Fruit fly (Drosophila melanogaster): Measurements from ENCODE around the gene CG15535.

CG15535 gene

dm6 chr3R:30450224-30450623 lies 26.5 kb upstream of the CG15535 start:
- TF ChIP-seq CTCF (optimal IDR thresholded peaks at IDR 0.05) (no peak), CG8478 (optimal IDR thresholded peaks at IDR 0.05) (no peak)

- TF ChIP-seq CG8478 (optimal IDR thresholded peaks at IDR 0.05) (no peak), CTCF (optimal IDR thresholded peaks at IDR 0.05) (no peak)
Observed at dm6 chr3R:30449446-30449845, 25.7 kb upstream of the CG15535 start.

- TF ChIP-seq CG8478 (optimal IDR thresholded peaks at IDR 0.05), result no peak
- no peak for TF ChIP-seq CTCF (optimal IDR thresholded peaks at IDR 0.05)
Observed at dm6 chr3R:30444946-30445345, 21.2 kb upstream of the CG15535 start, which contains the start of gene Osi23. Gene Osi23, minus strand, starts transcription at chr3R:30445046.

dm6 chr3R:30443549-30444133 lies 19.9 kb upstream of the CG15535 start, which contains the start of gene CG15537:
Gene CG15537, minus strand, starts transcription at chr3R:30443599.
- TF ChIP-seq CG8478 (optimal IDR thresholded peaks at IDR 0.05) (no peak), CTCF (optimal IDR thresholded peaks at IDR 0.05) (no peak)

- TF ChIP-seq CG8478 (optimal IDR thresholded peaks at IDR 0.05) (no peak), CTCF (optimal IDR thresholded peaks at IDR 0.05) (no peak)
Observed at dm6 chr3R:30431258-30432114, 7.8 kb upstream of the CG15535 start, which contains the start of gene CG15534. Gene CG15534, plus strand, starts transcription at chr3R:30432064.

- no peak for TF ChIP-seq CTCF (optimal IDR thresholded peaks at IDR 0.05)
- TF ChIP-seq CG8478 (optimal IDR thresholded peaks at IDR 0.05), result no peak
Observed at dm6 chr3R:30428459-30428858, 4.7 kb upstream of the CG15535 start, which contains the start of gene CG15533. Gene CG15533, plus strand, starts transcription at chr3R:30428820.

- TF ChIP-seq CG8478 (optimal IDR thresholded peaks at IDR 0.05) (no peak), CTCF (optimal IDR thresholded peaks at IDR 0.05) (peak; percentile 1 to 44)
Observed at dm6 chr3R:30427805-30428359, 4.2 kb upstream of the CG15535 start, which contains the start of gene CG2218. Gene CG2218, minus strand, starts transcription at chr3R:30428276.

dm6 chr3R:30426626-30427025 lies 2.9 kb upstream of the CG15535 start:
- TF ChIP-seq CTCF (optimal IDR thresholded peaks at IDR 0.05) (no peak), CG8478 (optimal IDR thresholded peaks at IDR 0.05) (no peak)

- TF ChIP-seq CTCF (optimal IDR thresholded peaks at IDR 0.05) (no peak), CG8478 (optimal IDR thresholded peaks at IDR 0.05) (no peak)
Observed at dm6 chr3R:30425622-30426021, 1.9 kb upstream of the CG15535 start.

dm6 chr3R:30424993-30425392 lies 1.3 kb upstream of the CG15535 start, which contains the start of gene CG15536:
Gene CG15536, minus strand, starts transcription at chr3R:30425162.
- TF ChIP-seq CG8478 (optimal IDR thresholded peaks at IDR 0.05), result no peak
- peak; percentile 82 to 90 for TF ChIP-seq CTCF (optimal IDR thresholded peaks at IDR 0.05)

dm6 chr3R:30422871-30423270 lies 858 bp downstream of the CG15535 start, which contains the start of the genes CG2217 and CG42740:
Gene CG2217, minus strand, starts transcription at chr3R:30422971.
Gene CG42740, minus strand, starts transcription at chr3R:30422971.
- no peak for TF ChIP-seq CTCF (optimal IDR thresholded peaks at IDR 0.05)
- no peak for TF ChIP-seq CG8478 (optimal IDR thresholded peaks at IDR 0.05)

- TF ChIP-seq CG8478 (optimal IDR thresholded peaks at IDR 0.05) (no peak), CTCF (optimal IDR thresholded peaks at IDR 0.05) (no peak)
Observed at dm6 chr3R:30419216-30419615, 4.5 kb downstream of the CG15535 start.

dm6 chr3R:30416765-30417274 lies 6.9 kb downstream of the CG15535 start:
- no peak for TF ChIP-seq CTCF (optimal IDR thresholded peaks at IDR 0.05)
- TF ChIP-seq CG8478 (optimal IDR thresholded peaks at IDR 0.05), result no peak

dm6 chr3R:30413795-30414194 lies 9.9 kb downstream of the CG15535 start:
- no peak for TF ChIP-seq CG8478 (optimal IDR thresholded peaks at IDR 0.05)
- TF ChIP-seq CTCF (optimal IDR thresholded peaks at IDR 0.05), result no peak

dm6 chr3R:30406482-30406881 lies 17.2 kb downstream of the CG15535 start:
- TF ChIP-seq CTCF (optimal IDR thresholded peaks at IDR 0.05) (no peak), CG8478 (optimal IDR thresholded peaks at IDR 0.05) (no peak)

Data from S2 (cell line).